Worm (Caenorhabditis elegans) whole organism, L2 larva: ENCODE data around the gene C50H11.13.

Experiments used
- C34F6.9 ChIP-seq: fragments of 150-350 bp; optimal IDR thresholded peaks from 2 replicates; lab custom pipeline; 2014; ENCODE audit warnings: missing biosample characterization, missing genetic modification characterization
- R02D3.7 ChIP-seq: fragments of 150-350 bp; optimal IDR thresholded peaks from 2 replicates; lab custom pipeline; 2014; ENCODE audit warnings: missing biosample characterization, missing genetic modification characterization
- alr-1 ChIP-seq: fragments of 150-350 bp; optimal IDR thresholded peaks from 2 replicates; lab custom pipeline; 2014; ENCODE audit warnings: missing biosample characterization, missing genetic modification characterization
- aly-2 ChIP-seq: fragments of 150-350 bp; optimal IDR thresholded peaks from 2 replicates; lab custom pipeline; 2014; ENCODE audit warnings: missing biosample characterization, missing genetic modification characterization
- ama-1 ChIP-seq: fragments of 150-350 bp; optimal IDR thresholded peaks from 2 replicates; lab custom pipeline; 2018; ENCODE audit warnings: inconsistent platforms
- blmp-1 ChIP-seq: sonication (generic microtip); optimal IDR thresholded peaks from 2 replicates; lab custom pipeline; 2017; ENCODE audit warnings: missing genetic modification characterization, mild to moderate bottlenecking, missing compliant biosample characterization, antibody characterized with exemption, moderate library complexity; ENCODE audit not compliant: insufficient read depth
- ceh-82 ChIP-seq: fragments of 150-350 bp; optimal IDR thresholded peaks from 2 replicates; lab custom pipeline; 2014; ENCODE audit warnings: missing biosample characterization, missing genetic modification characterization
- crh-2 ChIP-seq: sonication (generic microtip); optimal IDR thresholded peaks from 2 replicates; lab custom pipeline; 2017; ENCODE audit warnings: missing biosample characterization, missing genetic modification characterization
- dmd-4 ChIP-seq: sonication (generic microtip); optimal IDR thresholded peaks from 2 replicates; lab custom pipeline; 2017; ENCODE audit warnings: missing biosample characterization, missing genetic modification characterization
- elt-1 ChIP-seq: fragments of 150-350 bp; optimal IDR thresholded peaks from 2 replicates; lab custom pipeline; 2014; ENCODE audit warnings: missing biosample characterization, missing genetic modification characterization
- fos-1 ChIP-seq: fragments of 150-350 bp; optimal IDR thresholded peaks from 2 replicates; lab custom pipeline; 2014; ENCODE audit warnings: missing biosample characterization, missing genetic modification characterization
- gmeb-1 ChIP-seq: fragments of 150-350 bp; optimal IDR thresholded peaks from 2 replicates; lab custom pipeline; 2014; ENCODE audit warnings: missing biosample characterization, missing genetic modification characterization
- lin-11 ChIP-seq: fragments of 150-350 bp; sonication (generic microtip); optimal IDR thresholded peaks from 2 replicates; lab custom pipeline; 2014; ENCODE audit warnings: missing biosample characterization, missing genetic modification characterization, inconsistent platforms, mixed read lengths
- lin-13 ChIP-seq: fragments of 150-350 bp; optimal IDR thresholded peaks from 2 replicates; lab custom pipeline; 2014; ENCODE audit warnings: missing biosample characterization, missing genetic modification reagents, missing genetic modification characterization
- lin-39 ChIP-seq: fragments of 150-350 bp; optimal IDR thresholded peaks from 2 replicates; lab custom pipeline; 2014; ENCODE audit warnings: missing biosample characterization, missing genetic modification reagents, missing genetic modification characterization
- lsy-2 ChIP-seq, 2 experiments: fragments of 150-350 bp in 1 of 2; sonication (generic microtip) in 1 of 2; optimal IDR thresholded peaks; 2 replicates each; lab custom pipeline; 2014 to 2017; ENCODE audit warnings: missing biosample characterization in 2 of 2, missing genetic modification characterization in 2 of 2
- mab-5 ChIP-seq: fragments of 150-350 bp; optimal IDR thresholded peaks from 2 replicates; lab custom pipeline; 2014; ENCODE audit warnings: missing biosample characterization, missing genetic modification characterization
- mbf-1 ChIP-seq: sonication (generic microtip); optimal IDR thresholded peaks from 2 replicates; lab custom pipeline; 2017; ENCODE audit warnings: missing biosample characterization, missing genetic modification characterization
- mdl-1 ChIP-seq, 2 experiments: fragments of 150-350 bp in 1 of 2; sonication (generic microtip) in 1 of 2; optimal IDR thresholded peaks; 2 replicates each; lab custom pipeline; 2017; ENCODE audit warnings: missing biosample characterization in 2 of 2, missing genetic modification characterization in 2 of 2
- nhr-10 ChIP-seq: sonication (generic microtip); optimal IDR thresholded peaks from 2 replicates; lab custom pipeline; 2017; ENCODE audit warnings: missing biosample characterization, missing genetic modification characterization
- nhr-12 ChIP-seq: fragments of 150-350 bp; optimal IDR thresholded peaks from 2 replicates; lab custom pipeline; 2014; ENCODE audit warnings: missing biosample characterization, missing genetic modification characterization
- nhr-129 ChIP-seq: fragments of 150-350 bp; optimal IDR thresholded peaks from 2 replicates; lab custom pipeline; 2014; ENCODE audit warnings: missing biosample characterization, missing genetic modification characterization
- nhr-237 ChIP-seq: fragments of 150-350 bp; optimal IDR thresholded peaks from 2 replicates; lab custom pipeline; 2014; ENCODE audit warnings: missing biosample characterization, missing genetic modification characterization
- nhr-6 ChIP-seq: fragments of 150-350 bp; optimal IDR thresholded peaks from 2 replicates; lab custom pipeline; 2014; ENCODE audit warnings: missing biosample characterization, missing genetic modification characterization
- nhr-77 ChIP-seq: fragments of 150-350 bp; optimal IDR thresholded peaks from 2 replicates; lab custom pipeline; 2014; ENCODE audit warnings: missing biosample characterization, missing genetic modification characterization
- peb-1 ChIP-seq: fragments of 150-350 bp; optimal IDR thresholded peaks from 2 replicates; lab custom pipeline; 2014; ENCODE audit warnings: missing biosample characterization, missing genetic modification characterization
- sem-4 ChIP-seq: fragments of 150-350 bp; optimal IDR thresholded peaks from 2 replicates; lab custom pipeline; 2014; ENCODE audit warnings: missing biosample characterization, missing genetic modification reagents, missing genetic modification characterization
- sma-3 ChIP-seq: sonication (generic microtip); optimal IDR thresholded peaks from 2 replicates; lab custom pipeline; 2016; ENCODE audit warnings: missing genetic modification reagents, missing genetic modification characterization, missing compliant biosample characterization
- sma-9 ChIP-seq, 2 experiments: fragments of 150-350 bp in 1 of 2; sonication (generic microtip) in 1 of 2; optimal IDR thresholded peaks; 2 replicates each; lab custom pipeline; 2014 to 2016; ENCODE audit warnings: missing genetic modification characterization in 2 of 2, mild to moderate bottlenecking in 1 of 2, missing biosample characterization in 1 of 2, missing compliant biosample characterization in 1 of 2, missing genetic modification reagents in 1 of 2, moderate library complexity in 1 of 2
- snpc-4 ChIP-seq: fragments of 150-350 bp; optimal IDR thresholded peaks from 2 replicates; lab custom pipeline; 2014; ENCODE audit warnings: missing biosample characterization, missing genetic modification characterization
- ztf-11 ChIP-seq: sonication (generic microtip); optimal IDR thresholded peaks from 2 replicates; lab custom pipeline; 2017; ENCODE audit warnings: missing biosample characterization, missing genetic modification characterization
- ztf-4 ChIP-seq: fragments of 150-350 bp; optimal IDR thresholded peaks from 2 replicates; lab custom pipeline; 2014; ENCODE audit warnings: missing biosample characterization, missing genetic modification characterization

Gene C50H11.13

DNA sequence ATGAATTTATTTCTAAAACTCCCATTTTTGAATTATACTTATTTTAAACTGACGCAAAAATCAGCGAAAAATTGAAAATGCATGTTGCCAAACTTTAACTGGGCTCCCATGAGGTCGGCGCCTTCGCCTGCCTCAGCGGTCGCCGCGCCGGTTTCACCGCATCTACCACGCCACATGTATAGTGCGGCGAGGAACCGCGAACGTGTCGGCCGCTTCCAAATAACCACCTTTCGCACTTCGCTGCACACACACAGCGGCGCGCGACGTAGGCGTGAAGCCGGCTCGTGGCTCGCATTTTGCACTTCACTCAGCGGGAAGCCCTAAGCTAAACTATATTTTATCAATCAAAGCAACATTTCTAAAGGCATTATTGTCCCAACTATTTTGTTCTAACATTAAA is 29.1 kb upstream of the C50H11.13 start:
- TF ChIP-seq nhr-129 (tag; lab: Kevin White, UChicago) (no peak), elt-1 (no peak), lin-13 (GFP tag; lab: Kevin White, UChicago) (no peak), gmeb-1 (tag; lab: Kevin White, UChicago) (no peak), lin-11 (tag; lab: Kevin White, UChicago) (no peak), R02D3.7 (tag; lab: Kevin White, UChicago) (no peak), sem-4 (no peak), mdl-1 (tag; optimal IDR thresholded peaks at IDR 0.05; lab: Kevin White, UChicago) (no peak), dmd-4 (no peak), alr-1 (tag; lab: Kevin White, UChicago) (no peak), ztf-11 (tag; lab: Kevin White, UChicago) (no peak), nhr-10 (tag; lab: Kevin White, UChicago) (no peak), ama-1 (lab: Kevin White, UChicago) (no peak), blmp-1 (tag; lab: Kevin White, UChicago) (no peak), lin-39 (tag; lab: Kevin White, UChicago) (no peak), mbf-1 (tag; lab: Kevin White, UChicago) (no peak), mab-5 (no peak), nhr-12 (tag; lab: Kevin White, UChicago) (no peak), lsy-2 (tag; optimal IDR thresholded peaks at IDR 0.05; lab: Kevin White, UChicago) (no peak), C34F6.9 (tag; lab: Kevin White, UChicago) (no peak)

DNA sequence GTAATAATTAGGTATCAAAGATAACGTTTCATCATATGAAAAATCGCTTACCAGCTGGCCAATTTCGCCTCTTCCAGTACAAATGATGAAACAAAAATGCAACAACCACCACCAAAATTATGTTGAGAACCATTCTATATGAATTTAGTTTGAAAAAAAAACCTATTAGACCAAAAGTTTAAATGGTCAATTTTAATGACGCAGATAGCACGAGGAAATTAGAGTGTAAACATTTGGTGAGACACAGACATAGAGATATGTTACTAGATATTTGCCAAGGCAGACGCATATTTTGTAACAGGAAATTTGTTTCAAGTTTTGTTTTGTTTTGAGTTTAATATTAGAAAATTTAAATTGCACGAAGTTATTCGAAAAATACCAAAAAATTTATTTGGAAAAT is 22.9 kb upstream of the C50H11.13 start, which contains the start of gene cyp-33C9:
cyp-33C9 (minus strand) TSS at position 211 of the 400 bp plus-strand sequence.
- TF ChIP-seq lin-39 (tag; lab: Kevin White, UChicago) (no peak), sma-9 (GFP tag; optimal IDR thresholded peaks at IDR 0.05; lab: Kevin White, UChicago) (peak; percentile 47), sma-9 (tag; optimal IDR thresholded peaks at IDR 0.05; lab: Kevin White, UChicago) (no peak), C34F6.9 (tag; lab: Kevin White, UChicago) (peak; percentile 50), lin-13 (GFP tag; lab: Kevin White, UChicago) (no peak), fos-1 (tag; lab: Kevin White, UChicago) (peak; percentile 19), nhr-129 (tag; lab: Kevin White, UChicago) (peak; percentile 12)

DNA sequence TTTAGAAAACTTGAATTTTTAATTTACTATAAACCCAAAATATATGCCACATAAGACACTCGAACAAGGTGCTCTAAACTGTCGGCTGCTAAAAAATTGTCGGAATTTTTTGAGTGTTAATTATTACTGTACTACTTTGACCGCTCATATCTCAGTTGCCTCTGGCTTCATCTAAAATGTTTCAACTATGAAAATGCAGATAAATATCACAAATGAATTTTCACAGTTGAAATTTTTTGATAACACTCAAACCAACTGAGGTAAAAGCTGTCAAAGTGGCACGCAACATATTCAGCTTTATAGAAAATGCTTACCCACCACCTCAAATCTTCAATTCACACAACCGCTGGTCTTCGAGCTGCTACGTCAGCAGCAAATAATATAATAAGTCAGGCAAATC is 17.3 kb upstream of the C50H11.13 start, which contains the start of gene acs-21:
acs-21 (plus strand) TSS at position 301 of the 400 bp plus-strand sequence.
- TF ChIP-seq ztf-4 (tag; lab: Kevin White, UChicago): no peak
- no peak for TF ChIP-seq ceh-82
- TF ChIP-seq lin-11 (tag; lab: Kevin White, UChicago): no peak

DNA sequence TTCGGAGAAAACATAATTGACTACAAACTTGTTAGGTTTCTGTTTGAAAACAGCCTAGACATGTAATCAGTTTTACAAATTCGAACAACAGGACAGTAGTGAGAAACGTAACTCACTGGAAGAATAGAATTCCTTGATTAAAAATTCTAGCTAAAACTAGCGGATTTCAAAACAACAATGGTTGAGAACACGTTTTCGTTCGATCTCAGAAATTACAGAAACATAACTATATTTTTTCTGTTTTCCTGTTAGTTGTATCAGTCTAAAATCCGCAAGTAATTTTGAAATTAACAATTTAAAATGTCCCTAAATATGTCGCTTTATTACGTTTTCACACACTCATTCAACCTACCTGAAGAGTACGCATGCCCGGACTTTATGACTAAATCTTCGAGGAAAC is 14.8 kb upstream of the C50H11.13 start, which contains the start of gene srt-8:
srt-8 (plus strand) TSS at position 301 of the 400 bp plus-strand sequence.
- TF ChIP-seq blmp-1 (tag; lab: Kevin White, UChicago) (no peak), ztf-11 (tag; lab: Kevin White, UChicago) (no peak), nhr-237 (tag; lab: Kevin White, UChicago) (no peak), ama-1 (lab: Kevin White, UChicago) (no peak), sma-9 (GFP tag; optimal IDR thresholded peaks at IDR 0.05; lab: Kevin White, UChicago) (no peak), sma-9 (tag; optimal IDR thresholded peaks at IDR 0.05; lab: Kevin White, UChicago) (no peak), crh-2 (tag; lab: Kevin White, UChicago) (no peak), R02D3.7 (tag; lab: Kevin White, UChicago) (no peak), nhr-10 (tag; lab: Kevin White, UChicago) (no peak), gmeb-1 (tag; lab: Kevin White, UChicago) (no peak), snpc-4 (tag; lab: Kevin White, UChicago) (no peak), nhr-6 (no peak), nhr-12 (tag; lab: Kevin White, UChicago) (no peak), lin-11 (tag; lab: Kevin White, UChicago) (no peak), mdl-1 (tag; optimal IDR thresholded peaks at IDR 0.05; lab: Kevin White, UChicago) (no peak), sma-3 (no peak)

DNA sequence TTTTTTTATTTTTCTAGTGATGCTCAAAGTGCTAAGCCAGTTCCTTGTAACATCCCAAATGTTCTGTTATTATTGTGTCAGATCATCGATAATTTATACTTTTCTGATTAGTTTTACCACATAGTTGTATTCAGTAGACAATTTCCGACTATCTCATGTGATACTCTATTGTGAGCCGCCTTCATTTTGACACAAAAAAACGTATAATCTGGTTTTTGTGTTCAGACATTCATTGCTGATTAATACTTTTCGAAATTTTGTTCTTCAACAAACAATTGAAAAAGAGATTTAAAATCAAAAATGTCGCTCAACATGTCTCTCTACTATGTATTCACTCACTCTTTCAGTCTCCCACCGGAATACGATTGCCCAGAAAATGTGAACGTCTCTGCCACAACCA is 10.0 kb upstream of the C50H11.13 start, which contains the start of gene srt-7:
srt-7 (plus strand) TSS at position 301 of the 400 bp plus-strand sequence.
- TF ChIP-seq aly-2 (tag; lab: Kevin White, UChicago): no peak
- no peak for TF ChIP-seq mdl-1 (tag; optimal IDR thresholded peaks at IDR 0.05; lab: Kevin White, UChicago)

DNA sequence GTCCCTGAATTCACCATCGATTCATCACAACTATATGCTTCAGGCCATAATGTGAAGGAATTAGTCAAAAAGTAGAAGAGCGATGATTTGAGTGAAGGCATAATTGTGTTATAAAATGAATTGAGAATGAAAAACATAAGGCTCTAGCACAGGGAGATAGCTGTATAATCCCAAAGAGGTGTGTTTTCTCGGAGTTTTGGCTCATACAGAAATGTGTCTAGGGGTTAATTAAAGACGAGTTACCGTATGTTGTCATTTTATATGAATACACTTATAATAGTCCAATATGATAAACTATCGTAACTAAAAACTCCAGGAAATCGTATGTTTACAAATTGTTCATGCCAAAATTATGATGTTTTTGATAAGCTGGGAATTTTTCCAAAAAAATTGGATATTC is 9.3 kb upstream of the C50H11.13 start, which contains the start of gene srt-5:
srt-5 (minus strand) TSS at position 101 of the 400 bp plus-strand sequence.
- TF ChIP-seq sma-9 (GFP tag; optimal IDR thresholded peaks at IDR 0.05; lab: Kevin White, UChicago) (no peak), sma-9 (tag; optimal IDR thresholded peaks at IDR 0.05; lab: Kevin White, UChicago) (no peak), lin-11 (tag; lab: Kevin White, UChicago) (no peak), nhr-77 (no peak), peb-1 (tag; lab: Kevin White, UChicago) (no peak), lin-39 (tag; lab: Kevin White, UChicago) (no peak)
